Fruit fly (Drosophila melanogaster): Measurements from ENCODE around the gene CG4914.
A peak's percentile ranks its signal among the peaks of the same experiment; 100 is the strongest.

CG4914 gene

DNA sequence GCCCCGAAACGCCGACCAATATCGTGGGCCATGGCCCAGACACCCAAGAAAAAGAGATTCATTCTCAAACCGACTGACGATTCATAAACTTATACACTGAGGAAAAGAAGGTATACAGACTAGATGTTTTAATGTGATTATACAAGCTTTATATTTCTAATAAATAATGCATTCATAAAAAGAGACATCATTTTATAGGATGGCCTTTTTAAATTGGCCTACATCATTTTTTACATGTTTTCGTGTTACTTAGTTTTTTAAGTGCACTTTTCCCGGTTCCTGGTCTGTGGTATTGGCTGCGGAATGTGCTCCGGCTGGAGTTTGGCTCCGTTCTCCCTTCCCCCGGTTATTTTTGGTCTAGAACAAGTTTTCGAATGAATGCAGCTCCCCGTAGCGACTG lies 25.4 kb downstream of the CG4914 start (continued):
- TF ChIP-seq CG8632 (GFP tag; optimal IDR thresholded peaks at IDR 0.05) = peak; percentile 83
- TF ChIP-seq CG8319 (GFP tag; optimal IDR thresholded peaks at IDR 0.05) = peak; percentile 66
- TF ChIP-seq CG4318 (GFP tag; optimal IDR thresholded peaks at IDR 0.05) = peak; percentile 80
- peak; percentile 83 for TF ChIP-seq CG34406 (GFP tag; optimal IDR thresholded peaks at IDR 0.05)
- TF ChIP-seq svp (GFP tag) = peak; percentile 89
- TF ChIP-seq CG9139 (GFP tag; optimal IDR thresholded peaks at IDR 0.05) = peak; percentile 93
- TF ChIP-seq CG16779 (tag; optimal IDR thresholded peaks at IDR 0.05) = peak; percentile 74
- peak; percentile 93 for TF ChIP-seq CG10669 (GFP tag; optimal IDR thresholded peaks at IDR 0.05)
- peak; percentile 96 for TF ChIP-seq Eip75B (GFP tag; optimal IDR thresholded peaks at IDR 0.05)
- TF ChIP-seq eg (GFP tag; IDR thresholded peaks at IDR 0.05) = peak; percentile 86
- TF ChIP-seq Ets96B (tag; optimal IDR thresholded peaks at IDR 0.05) = peak; percentile 97
- TF ChIP-seq acj6 (GFP tag; optimal IDR thresholded peaks at IDR 0.05) = peak; percentile 92
- TF ChIP-seq CG3919 (GFP tag; optimal IDR thresholded peaks at IDR 0.05) = peak; percentile 94
- peak; percentile 80 for TF ChIP-seq CG31627 (GFP tag; optimal IDR thresholded peaks at IDR 0.05)
- peak; percentile 86 for TF ChIP-seq Met (GFP tag; optimal IDR thresholded peaks at IDR 0.05)
- no peak for TF ChIP-seq fkh (GFP tag; optimal IDR thresholded peaks at IDR 0.05)
- peak; percentile 36 for TF ChIP-seq dac (GFP tag; optimal IDR thresholded peaks at IDR 0.05)
- TF ChIP-seq CG6808 (GFP tag; optimal IDR thresholded peaks at IDR 0.05) = peak; percentile 96
- TF ChIP-seq Hr38 (GFP tag; optimal IDR thresholded peaks at IDR 0.05) = no peak
- TF ChIP-seq Lpt (GFP tag; optimal IDR thresholded peaks at IDR 0.05) = peak; percentile 93
- peak; percentile 86 for TF ChIP-seq CG6276 (GFP tag; optimal IDR thresholded peaks at IDR 0.05)
- peak; percentile 96 for TF ChIP-seq CG10631 (GFP tag; optimal IDR thresholded peaks at IDR 0.05)
- TF ChIP-seq Sox102F (GFP tag; optimal IDR thresholded peaks at IDR 0.05) = peak; percentile 83
- TF ChIP-seq CG3032 (tag; optimal IDR thresholded peaks at IDR 0.05) = peak; percentile 96
- peak; percentile 81 for TF ChIP-seq Hr39 (GFP tag; optimal IDR thresholded peaks at IDR 0.05)
- TF ChIP-seq CG15336 (GFP tag; IDR thresholded peaks at IDR 0.05) = peak; percentile 93
- TF ChIP-seq CG11902 (GFP tag; optimal IDR thresholded peaks at IDR 0.05) = peak; percentile 56
- peak; percentile 93 for TF ChIP-seq achi (GFP tag; optimal IDR thresholded peaks at IDR 0.05)
- TF ChIP-seq CG11762 (GFP tag; optimal IDR thresholded peaks at IDR 0.05; ENCODE audit: insufficient read depth) = peak; percentile 86
- peak; percentile 91 to 94 for TF ChIP-seq salr (GFP tag; optimal IDR thresholded peaks at IDR 0.05)
- TF ChIP-seq spab (GFP tag; optimal IDR thresholded peaks at IDR 0.05) = peak; percentile 95
- TF ChIP-seq CG6163 (GFP tag; IDR thresholded peaks at IDR 0.05) = peak; percentile 97
- peak; percentile 92 for TF ChIP-seq CG1621 (tag; optimal IDR thresholded peaks at IDR 0.05)

DNA sequence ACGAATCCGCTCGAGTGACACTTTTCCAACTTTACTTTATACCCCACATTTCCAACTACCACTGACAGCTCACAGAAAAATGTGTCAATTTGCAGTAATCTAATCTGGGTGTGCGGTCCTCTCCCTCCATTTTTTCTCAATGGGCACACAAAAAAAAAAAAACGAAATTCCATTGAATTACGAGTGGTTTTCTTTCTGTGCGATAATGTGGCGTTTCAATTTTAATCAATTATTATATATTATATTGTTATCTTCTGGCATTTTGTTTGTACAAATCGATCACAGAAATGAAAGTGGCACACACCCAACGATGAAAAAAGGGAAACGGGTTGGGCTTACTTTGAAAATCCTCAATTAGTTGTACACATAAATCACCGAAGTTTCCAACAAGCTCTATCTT lies 27.6 kb downstream of the CG4914 start:
- TF ChIP-seq CG8632 (GFP tag; optimal IDR thresholded peaks at IDR 0.05) = no peak
- TF ChIP-seq vri (GFP tag; optimal IDR thresholded peaks at IDR 0.05) = peak; percentile 77
- no peak for TF ChIP-seq CG16779 (tag; optimal IDR thresholded peaks at IDR 0.05)
- TF ChIP-seq Eip78C (GFP tag) = peak; percentile 33
- TF ChIP-seq OdsH (GFP tag; optimal IDR thresholded peaks at IDR 0.05) = no peak
- TF ChIP-seq cyc (GFP tag; optimal IDR thresholded peaks at IDR 0.05) = no peak

DNA sequence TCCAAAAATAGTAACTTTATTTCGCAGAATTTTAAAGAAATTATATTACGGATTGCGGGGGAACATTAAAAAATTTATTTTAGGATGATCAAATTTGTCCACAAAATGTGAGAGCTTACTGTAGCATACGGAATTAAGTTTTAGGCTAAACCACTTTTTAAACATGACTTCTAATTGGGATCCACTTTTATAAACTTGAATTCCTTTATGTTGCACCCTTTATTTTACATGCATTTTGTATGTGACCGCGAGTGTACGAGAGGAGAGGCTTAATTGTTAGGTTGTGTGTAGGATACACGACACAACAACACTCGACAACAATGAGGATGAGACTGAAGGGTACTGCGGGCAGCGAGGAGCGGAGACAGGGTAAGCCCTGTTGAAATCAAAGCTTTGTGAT lies 29.0 kb downstream of the CG4914 start:
- TF ChIP-seq OdsH (GFP tag; optimal IDR thresholded peaks at IDR 0.05) (peak; percentile 19), Hr39 (GFP tag; optimal IDR thresholded peaks at IDR 0.05) (no peak), Eip78C (GFP tag) (peak; percentile 67), Lpt (GFP tag; optimal IDR thresholded peaks at IDR 0.05) (no peak), net (GFP tag; optimal IDR thresholded peaks at IDR 0.05) (no peak), CG7368 (GFP tag; optimal IDR thresholded peaks at IDR 0.05) (no peak), topi (GFP tag; optimal IDR thresholded peaks at IDR 0.05) (no peak), svp (GFP tag) (no peak), Ets96B (tag; optimal IDR thresholded peaks at IDR 0.05) (peak; percentile 27), Met (GFP tag; optimal IDR thresholded peaks at IDR 0.05) (peak; percentile 14), lz (GFP tag; optimal IDR thresholded peaks at IDR 0.05) (no peak), CG15336 (GFP tag; IDR thresholded peaks at IDR 0.05) (no peak), CG10631 (GFP tag; optimal IDR thresholded peaks at IDR 0.05) (peak; percentile 5), salr (GFP tag; optimal IDR thresholded peaks at IDR 0.05) (no peak), Blimp-1 (GFP tag; optimal IDR thresholded peaks at IDR 0.05) (no peak), fd59A (GFP tag; optimal IDR thresholded peaks at IDR 0.05) (peak; percentile 3), Sox15 (GFP tag; optimal IDR thresholded peaks at IDR 0.05) (no peak), CG11762 (GFP tag; optimal IDR thresholded peaks at IDR 0.05; ENCODE audit: insufficient read depth) (no peak), achi (GFP tag; optimal IDR thresholded peaks at IDR 0.05) (peak; percentile 30), CG8319 (GFP tag; optimal IDR thresholded peaks at IDR 0.05) (no peak), ss (GFP tag; optimal IDR thresholded peaks at IDR 0.05) (no peak), Gug (GFP tag; IDR thresholded peaks at IDR 0.05) (0 out of 2 replicates have a peak, but pooled peaks have one; percentile 29), eg (GFP tag; IDR thresholded peaks at IDR 0.05) (no peak), CG6163 (GFP tag; IDR thresholded peaks at IDR 0.05) (no peak), CG6854 (GFP tag; optimal IDR thresholded peaks at IDR 0.05) (no peak), Hr4 (GFP tag; optimal IDR thresholded peaks at IDR 0.05) (peak; percentile 28)
